Fruit fly (Drosophila melanogaster) whole organism, embryonic: Measurements from ENCODE around the gene ttm50.

Experiments used
- Awh ChIP-seq: fragments of 200-800 bp; sonication (Bioruptor generic); IDR thresholded peaks from 2 replicates; pipeline ENCODE4, ENCODE4 v1.3.6; 2022; ENCODE audit warnings: missing biosample characterization, missing genetic modification characterization
- CG10565 ChIP-seq: fragments of 200-800 bp; sonication (Bioruptor generic); optimal IDR thresholded peaks from 3 replicates; lab custom pipeline; 2016; ENCODE audit warnings: missing biosample characterization, mild to moderate bottlenecking, missing genetic modification characterization
- CG11456 ChIP-seq: fragments of 200-800 bp; sonication (Bioruptor generic); IDR thresholded peaks from 3 replicates; pipeline ENCODE4 v1.3.6; 2022; ENCODE audit warnings: missing biosample characterization, missing genetic modification characterization
- CG13624 ChIP-seq: fragments of 200-800 bp; sonication (Bioruptor generic); optimal IDR thresholded peaks from 2 replicates; lab custom pipeline; 2016; ENCODE audit warnings: missing biosample characterization, missing genetic modification characterization
- CG13775 ChIP-seq: fragments of 200-800 bp; sonication (Bioruptor generic); optimal IDR thresholded peaks from 3 replicates; lab custom pipeline; 2017; ENCODE audit warnings: missing biosample characterization, mild to moderate bottlenecking, missing genetic modification characterization
- CG14710 ChIP-seq: fragments of 200-800 bp; sonication (Bioruptor generic); optimal IDR thresholded peaks from 3 replicates; lab custom pipeline; 2019; ENCODE audit warnings: missing biosample characterization, mild to moderate bottlenecking, missing genetic modification characterization, moderate library complexity
- CG14860 ChIP-seq: fragments of 200-800 bp; sonication (Bioruptor generic); IDR thresholded peaks from 3 replicates; pipeline ENCODE4 v1.3.6; 2022; ENCODE audit warnings: missing biosample characterization, missing genetic modification characterization; ENCODE audit not compliant: partially characterized antibody
- CG15269 ChIP-seq: fragments of 200-800 bp; sonication (Bioruptor generic); optimal IDR thresholded peaks from 2 replicates; lab custom pipeline; 2018; ENCODE audit warnings: missing biosample characterization, mild to moderate bottlenecking, missing genetic modification characterization, moderate library complexity
- CG15601 ChIP-seq: fragments of 200-800 bp; sonication (Bioruptor generic); optimal IDR thresholded peaks from 3 replicates; lab custom pipeline; 2019; ENCODE audit warnings: missing biosample characterization, mild to moderate bottlenecking, missing genetic modification characterization, moderate library complexity
- CG16863 ChIP-seq: fragments of 200-800 bp; sonication (Bioruptor generic); optimal IDR thresholded peaks from 3 replicates; lab custom pipeline; 2016; ENCODE audit warnings: missing biosample characterization, missing genetic modification characterization
- CG17359 ChIP-seq: fragments of 200-800 bp; sonication (Bioruptor generic); optimal IDR thresholded peaks from 3 replicates; lab custom pipeline; 2018; ENCODE audit warnings: missing biosample characterization, mild to moderate bottlenecking, missing genetic modification characterization, moderate library complexity
- CG17612 ChIP-seq: fragments of 200-800 bp; sonication (Bioruptor generic); IDR thresholded peaks from 2 replicates; pipeline ENCODE4 v1.3.6; 2022; ENCODE audit warnings: missing biosample characterization, missing genetic modification characterization
- CG1792 ChIP-seq: fragments of 200-800 bp; sonication (Bioruptor generic); optimal IDR thresholded peaks from 2 replicates; lab custom pipeline; 2016; ENCODE audit warnings: missing biosample characterization, missing genetic modification characterization
- CG2120 ChIP-seq: fragments of 200-800 bp; sonication (Bioruptor generic); optimal IDR thresholded peaks from 3 replicates; lab custom pipeline; 2016; ENCODE audit warnings: missing biosample characterization, missing genetic modification characterization
- CG5180 ChIP-seq: fragments of 200-800 bp; sonication (Bioruptor generic); optimal IDR thresholded peaks from 3 replicates; lab custom pipeline; 2017; ENCODE audit warnings: missing biosample characterization, missing genetic modification characterization, mild to moderate bottlenecking, moderate library complexity, missing genetic modification reagents
- CG6175 ChIP-seq: fragments of 200-800 bp; sonication (Bioruptor generic); IDR thresholded peaks from 3 replicates; pipeline ENCODE4 v1.3.6; 2022; ENCODE audit warnings: missing biosample characterization, missing genetic modification characterization
- CG7357 ChIP-seq: fragments of 200-800 bp; sonication (Bioruptor generic); IDR thresholded peaks from 3 replicates; pipeline ENCODE4 v1.3.6; 2022; ENCODE audit warnings: missing biosample characterization, missing genetic modification characterization
- CG7745 ChIP-seq: fragments of 200-800 bp; sonication (Bioruptor generic); optimal IDR thresholded peaks from 2 replicates; lab custom pipeline; 2018; ENCODE audit warnings: missing biosample characterization, mild to moderate bottlenecking, missing genetic modification characterization, moderate library complexity
- CG9215 ChIP-seq: fragments of 200-800 bp; sonication (Bioruptor generic); IDR thresholded peaks from 2 replicates; pipeline ENCODE4 v1.3.6; 2022; ENCODE audit warnings: missing biosample characterization, missing genetic modification characterization
- Dip2 ChIP-seq: fragments of 200-800 bp; sonication (Bioruptor generic); IDR thresholded peaks from 2 replicates; pipeline ENCODE4 v1.3.6; 2022; ENCODE audit warnings: missing biosample characterization, missing genetic modification characterization
- Hmx ChIP-seq: fragments of 200-800 bp; sonication (Bioruptor generic); optimal IDR thresholded peaks from 2 replicates; lab custom pipeline; 2016; ENCODE audit warnings: missing biosample characterization, missing genetic modification characterization
- Meics ChIP-seq: fragments of 200-800 bp; sonication (Bioruptor generic); optimal IDR thresholded peaks from 2 replicates; lab custom pipeline; 2017; ENCODE audit warnings: missing biosample characterization, mild to moderate bottlenecking, missing genetic modification characterization
- Optix ChIP-seq: fragments of 200-800 bp; sonication (Bioruptor generic); IDR thresholded peaks from 3 replicates; pipeline ENCODE4 v1.3.6; 2022; ENCODE audit warnings: missing biosample characterization, missing genetic modification characterization
- Rfx ChIP-seq: fragments of 200-800 bp; sonication (Bioruptor generic); IDR thresholded peaks from 2 replicates; pipeline ENCODE4 v1.3.6; 2022; ENCODE audit warnings: missing biosample characterization, missing genetic modification characterization
- Sox102F ChIP-seq: fragments of 200-800 bp; sonication (Bioruptor generic); optimal IDR thresholded peaks from 2 replicates; lab custom pipeline; 2018; ENCODE audit warnings: missing biosample characterization, mild to moderate bottlenecking, missing genetic modification characterization, moderate library complexity
- Xrp1 ChIP-seq: fragments of 200-800 bp; sonication (Bioruptor generic); IDR thresholded peaks from 2 replicates; pipeline ENCODE4 v1.3.6; 2022; ENCODE audit warnings: missing biosample characterization, missing genetic modification characterization
- al ChIP-seq: fragments of 200-800 bp; sonication (Bioruptor generic); IDR thresholded peaks from 2 replicates; pipeline ENCODE4 v1.3.6; 2022; ENCODE audit warnings: missing biosample characterization, missing genetic modification characterization
- cad ChIP-seq: fragments of >200 bp; optimal IDR thresholded peaks from 2 replicates; lab custom pipeline; 2017; ENCODE audit warnings: missing biosample characterization, missing genetic modification characterization
- chinmo ChIP-seq: fragments of 200-800 bp; sonication (Bioruptor generic); IDR thresholded peaks from 4 replicates; pipeline ENCODE4 v1.3.6; 2022; ENCODE audit warnings: missing biosample characterization, missing genetic modification characterization; ENCODE audit not compliant: partially characterized antibody
- danr ChIP-seq: fragments of 200-800 bp; sonication (Bioruptor generic); IDR thresholded peaks from 2 replicates; pipeline ENCODE4 v1.3.6; 2022; ENCODE audit warnings: missing biosample characterization, missing genetic modification characterization
- esg ChIP-seq: fragments of 200-800 bp; sonication (Bioruptor generic); conservative IDR thresholded peaks from 2 replicates; pipeline ENCODE4 v1.3.6; 2022; ENCODE audit warnings: missing biosample characterization, missing genetic modification characterization
- fd3F ChIP-seq: fragments of 200-800 bp; sonication (Bioruptor generic); optimal IDR thresholded peaks from 2 replicates; lab custom pipeline; 2018; ENCODE audit warnings: missing biosample characterization, mild to moderate bottlenecking, missing genetic modification characterization, moderate library complexity
- ftz-f1 ChIP-seq: fragments of 200-800 bp; sonication (Bioruptor generic); optimal IDR thresholded peaks from 2 replicates; lab custom pipeline; 2016; ENCODE audit warnings: missing biosample characterization, missing genetic modification characterization
- hkb ChIP-seq, 2 experiments: fragments of 200-800 bp in 1 of 2; fragments of >200 bp in 1 of 2; sonication (Bioruptor generic) in 1 of 2; IDR thresholded peaks in 1 of 2; optimal IDR thresholded peaks in 1 of 2; 2 replicates each; pipeline versions ENCODE4 v1.3.6 to Lab custom; 2017 to 2022; ENCODE audit warnings: missing biosample characterization in 1 of 2, missing genetic modification characterization in 1 of 2
- nerfin-2 ChIP-seq: fragments of 200-800 bp; sonication (Bioruptor generic); IDR thresholded peaks from 2 replicates; pipeline ENCODE4 v1.3.6; 2022; ENCODE audit warnings: missing biosample characterization, missing genetic modification characterization; ENCODE audit not compliant: partially characterized antibody
- nmo ChIP-seq: fragments of 200-800 bp; sonication (Bioruptor generic); optimal IDR thresholded peaks from 2 replicates; lab custom pipeline; 2018; ENCODE audit warnings: missing biosample characterization, mild to moderate bottlenecking, missing genetic modification characterization, moderate library complexity
- pros ChIP-seq: fragments of 200-800 bp; sonication (Bioruptor generic); optimal IDR thresholded peaks from 3 replicates; lab custom pipeline; 2019; ENCODE audit warnings: missing biosample characterization, mild to moderate bottlenecking, missing genetic modification characterization, moderate library complexity
- pum ChIP-seq: fragments of 200-800 bp; sonication (Bioruptor generic); optimal IDR thresholded peaks from 2 replicates; lab custom pipeline; 2016; ENCODE audit warnings: missing biosample characterization, missing genetic modification characterization
- pzg ChIP-seq: fragments of 200-800 bp; sonication (Bioruptor generic); optimal IDR thresholded peaks from 3 replicates; lab custom pipeline; 2018; ENCODE audit warnings: missing biosample characterization, mild to moderate bottlenecking, missing genetic modification characterization, moderate library complexity
- ranshi ChIP-seq: fragments of 200-800 bp; sonication (Bioruptor generic); IDR thresholded peaks from 2 replicates; pipeline ENCODE4 v1.3.6; 2022; ENCODE audit warnings: missing biosample characterization, missing genetic modification characterization
- row ChIP-seq: fragments of 200-800 bp; sonication (Bioruptor generic); IDR thresholded peaks from 3 replicates; pipeline ENCODE4 v1.3.6; 2022; ENCODE audit warnings: missing biosample characterization, missing genetic modification characterization
- sens-2 ChIP-seq: fragments of 200-800 bp; sonication (Bioruptor generic); IDR thresholded peaks from 2 replicates; pipeline ENCODE4 v1.3.6; 2022; ENCODE audit warnings: missing biosample characterization, missing genetic modification characterization
- shn ChIP-seq: fragments of 200-800 bp; sonication (Bioruptor generic); optimal IDR thresholded peaks from 3 replicates; lab custom pipeline; 2016; ENCODE audit warnings: missing biosample characterization, missing genetic modification characterization
- sisA ChIP-seq: fragments of 200-800 bp; sonication (Bioruptor generic); IDR thresholded peaks from 2 replicates; pipeline ENCODE4 v1.3.6; 2022; ENCODE audit warnings: missing biosample characterization, missing genetic modification characterization
- ssp ChIP-seq: fragments of 200-800 bp; sonication (Bioruptor generic); IDR thresholded peaks from 2 replicates; pipeline ENCODE4 v1.3.6; 2022; ENCODE audit warnings: missing biosample characterization, missing genetic modification characterization
- sug ChIP-seq: fragments of 200-800 bp; optimal IDR thresholded peaks from 2 replicates; lab custom pipeline; 2019; ENCODE audit warnings: missing biosample characterization, mild to moderate bottlenecking, missing genetic modification characterization, moderate library complexity
- unpg ChIP-seq: fragments of 200-800 bp; sonication (Bioruptor generic); optimal IDR thresholded peaks from 3 replicates; lab custom pipeline; 2018; ENCODE audit warnings: missing biosample characterization, mild to moderate bottlenecking, missing genetic modification characterization, moderate library complexity
- vvl ChIP-seq: fragments of 200-800 bp; sonication (Bioruptor generic); IDR thresholded peaks from 2 replicates; pipeline ENCODE4 v1.3.6; 2022; ENCODE audit warnings: missing biosample characterization, missing genetic modification characterization
- zen ChIP-seq: fragments of 200-800 bp; sonication (Bioruptor generic); optimal IDR thresholded peaks from 3 replicates; lab custom pipeline; 2018; ENCODE audit warnings: missing biosample characterization, mild to moderate bottlenecking, missing genetic modification characterization, moderate library complexity

ttm50 gene

dm6 chrX:2708156-2708734 lies 23.7 kb downstream of the ttm50 start, which contains the start of gene CG2681 (continued):
- TF ChIP-seq sisA (GFP tag; lab: Robert Waterston, UW): peak; percentile 69
- peak; percentile 52 for TF ChIP-seq vvl (GFP tag; lab: Robert Waterston, UW)
- no peak for TF ChIP-seq CG1792
- TF ChIP-seq Meics (GFP tag; lab: Kevin White, UChicago): peak; percentile 21
- TF ChIP-seq CG5180: no peak
- TF ChIP-seq Sox102F: no peak
- no peak for TF ChIP-seq pros (GFP tag; lab: Kevin White, UChicago)
- TF ChIP-seq CG13624: peak; percentile 20
- TF ChIP-seq sug (tag; lab: Kevin White, UChicago): peak; percentile 20
- TF ChIP-seq CG2120 (GFP tag; lab: Kevin White, UChicago): peak; percentile 59
- no peak for TF ChIP-seq nerfin-2 (GFP tag; lab: Robert Waterston, UW)
- peak; percentile 50 for TF ChIP-seq al
- no peak for TF ChIP-seq CG15601
- no peak for TF ChIP-seq hkb (optimal IDR thresholded peaks at IDR 0.05; lab: Kevin White, UChicago)
- TF ChIP-seq hkb (GFP tag; IDR thresholded peaks at IDR 0.05; lab: Robert Waterston, UW): peak; percentile 50
- TF ChIP-seq CG7745 (tag; lab: Kevin White, UChicago): no peak
- TF ChIP-seq CG6175 (GFP tag; lab: Robert Waterston, UW): no peak
- TF ChIP-seq Optix (GFP tag; lab: Robert Waterston, UW): peak; percentile 56; the same call in 1 of the 3 replicates
- peak; percentile 24 for TF ChIP-seq ftz-f1 (GFP tag; lab: Kevin White, UChicago)
- no peak for TF ChIP-seq pum
- TF ChIP-seq sens-2 (GFP tag; lab: Robert Waterston, UW): 0 out of 2 replicates have a peak, but pooled peaks have one; percentile 12
- peak; percentile 17 for TF ChIP-seq CG16863 (GFP tag; lab: Kevin White, UChicago)
- TF ChIP-seq danr (GFP tag; lab: Robert Waterston, UW): 0 out of 2 replicates have a peak, but pooled peaks have one; percentile 14
- TF ChIP-seq unpg: peak; percentile 2
- TF ChIP-seq CG17359 (tag; lab: Kevin White, UChicago): peak; percentile 37
- TF ChIP-seq zen (tag; lab: Kevin White, UChicago): no peak
- no peak for TF ChIP-seq CG15269
- TF ChIP-seq CG9215: peak; percentile 41; the same call in 1 of the 2 replicates
- TF ChIP-seq Awh (GFP tag; lab: Robert Waterston, UW): peak; percentile 49; the same call in 1 of the 2 replicates
- TF ChIP-seq ranshi (GFP tag; lab: Robert Waterston, UW): peak; percentile 49; the same call in 1 of the 2 replicates
- no peak for TF ChIP-seq fd3F (GFP tag; lab: Kevin White, UChicago)
- no peak for TF ChIP-seq CG10565
- TF ChIP-seq Rfx (GFP tag; lab: Robert Waterston, UW): peak; percentile 72
- no peak for TF ChIP-seq pzg (GFP tag; lab: Kevin White, UChicago)
- peak; percentile 80 for TF ChIP-seq CG11456 (GFP tag; lab: Robert Waterston, UW)
- TF ChIP-seq CG13775: no peak
- no peak for TF ChIP-seq chinmo (GFP tag; lab: Robert Waterston, UW)
- no peak for TF ChIP-seq CG14860 (GFP tag; lab: Robert Waterston, UW)
- TF ChIP-seq Xrp1 (GFP tag; lab: Robert Waterston, UW): peak; percentile 43; the same call in 1 of the 2 replicates
- peak; percentile 50 for TF ChIP-seq CG17612 (GFP tag; lab: Robert Waterston, UW)
- peak; percentile 15; the same call in 1 of the 3 replicates for TF ChIP-seq CG7357 (GFP tag; lab: Robert Waterston, UW)
- no peak for TF ChIP-seq Dip2 (GFP tag; lab: Robert Waterston, UW)
- peak; percentile 46 for TF ChIP-seq esg (GFP tag; lab: Robert Waterston, UW)
- no peak for TF ChIP-seq Hmx (GFP tag; lab: Kevin White, UChicago)
- no peak for TF ChIP-seq CG14710 (tag; lab: Kevin White, UChicago)
- TF ChIP-seq cad (GFP tag; lab: Kevin White, UChicago): no peak
- TF ChIP-seq row (GFP tag; lab: Robert Waterston, UW): peak; percentile 66
- 0 out of 2 replicates have a peak, but pooled peaks have one; percentile 15 for TF ChIP-seq ssp (GFP tag; lab: Robert Waterston, UW)
- peak; percentile 25 for TF ChIP-seq nmo (GFP tag; lab: Kevin White, UChicago)
- no peak for TF ChIP-seq shn
